Fruit fly (Drosophila melanogaster): ENCODE measurements around the gene VhaAC45RP.

DNA sequence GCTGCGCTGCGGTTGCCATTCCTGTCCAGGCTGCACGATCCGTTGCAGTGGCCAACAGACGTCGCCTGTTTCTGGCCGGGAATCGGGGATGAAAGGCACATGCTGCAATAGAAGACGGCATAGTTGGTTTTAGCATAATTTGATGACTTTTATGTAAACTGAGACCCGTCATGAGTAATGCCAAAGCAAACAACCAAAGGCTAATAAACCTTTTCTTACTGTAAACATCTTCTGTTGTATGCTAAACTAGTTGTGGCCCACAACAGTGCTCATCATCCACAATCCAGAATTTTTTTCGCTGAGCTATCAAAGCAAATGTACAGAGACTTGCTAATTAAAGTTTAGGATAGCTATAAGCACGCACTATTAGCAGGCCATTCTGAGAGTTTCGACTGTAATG lies 32.6 kb upstream of the VhaAC45RP start:
- TF ChIP-seq h (optimal IDR thresholded peaks at IDR 0.05) (no peak), Myc (optimal IDR thresholded peaks at IDR 0.05) (no peak), ttk (optimal IDR thresholded peaks at IDR 0.05) (no peak), psq (optimal IDR thresholded peaks at IDR 0.05) (no peak)

Measured in Kc167 (cell line).